Fruit fly (Drosophila melanogaster) whole organism, embryonic: ENCODE measurements around the gene foi.

Experiments
- ATbp ChIP-seq: fragments of 200-800 bp; sonication (Bioruptor generic); optimal IDR thresholded peaks from 2 replicates; lab custom pipeline; 2017; ENCODE audit warnings: missing biosample characterization, mild to moderate bottlenecking, missing genetic modification characterization, missing genetic modification reagents
- BEAF-32 ChIP-seq: fragments of 200-800 bp; sonication (Bioruptor generic); optimal IDR thresholded peaks from 3 replicates; lab custom pipeline; 2017; ENCODE audit warnings: missing biosample characterization, missing genetic modification characterization, mild to moderate bottlenecking, moderate library complexity, missing genetic modification reagents
- CG1024 ChIP-seq: fragments of 200-800 bp; sonication (Bioruptor generic); IDR thresholded peaks from 2 replicates; pipeline ENCODE4 v1.3.6; 2022; ENCODE audit warnings: missing biosample characterization, missing genetic modification characterization
- CG10321 ChIP-seq: fragments of 200-800 bp; sonication (Bioruptor generic); IDR thresholded peaks from 2 replicates; pipeline ENCODE4 v1.3.6; 2022; ENCODE audit warnings: missing biosample characterization, missing genetic modification characterization
- CG10979 ChIP-seq: fragments of 200-800 bp; sonication (Bioruptor generic); optimal IDR thresholded peaks from 2 replicates; lab custom pipeline; 2018; ENCODE audit warnings: missing biosample characterization, mild to moderate bottlenecking, missing genetic modification characterization, moderate library complexity
- CG11723 ChIP-seq: fragments of 200-800 bp; sonication (Bioruptor generic); optimal IDR thresholded peaks from 2 replicates; lab custom pipeline; 2017; ENCODE audit warnings: missing biosample characterization, mild to moderate bottlenecking, missing genetic modification characterization
- CG14441 ChIP-seq: fragments of 200-800 bp; sonication (Bioruptor generic); IDR thresholded peaks from 2 replicates; pipeline ENCODE4 v1.3.6; 2022; ENCODE audit warnings: missing biosample characterization, missing genetic modification characterization
- CG15011 ChIP-seq: fragments of 200-800 bp; sonication (Bioruptor generic); optimal IDR thresholded peaks from 3 replicates; lab custom pipeline; 2018; ENCODE audit warnings: missing biosample characterization, mild to moderate bottlenecking, missing genetic modification characterization
- CG1647 ChIP-seq: fragments of 200-800 bp; sonication (Bioruptor generic); optimal IDR thresholded peaks from 3 replicates; lab custom pipeline; 2016; ENCODE audit warnings: missing biosample characterization, missing genetic modification characterization
- CG16779 ChIP-seq: fragments of 200-800 bp; sonication (Bioruptor generic); IDR thresholded peaks from 2 replicates; pipeline ENCODE4 v1.3.6; 2022; ENCODE audit warnings: missing biosample characterization, missing genetic modification characterization
- CG1792 ChIP-seq: fragments of 200-800 bp; sonication (Bioruptor generic); optimal IDR thresholded peaks from 2 replicates; lab custom pipeline; 2016; ENCODE audit warnings: missing biosample characterization, missing genetic modification characterization
- CG2120 ChIP-seq: fragments of 200-800 bp; sonication (Bioruptor generic); optimal IDR thresholded peaks from 3 replicates; lab custom pipeline; 2016; ENCODE audit warnings: missing biosample characterization, missing genetic modification characterization
- CG31365 ChIP-seq: fragments of 200-800 bp; sonication (Bioruptor generic); optimal IDR thresholded peaks from 2 replicates; lab custom pipeline; 2018; ENCODE audit warnings: missing biosample characterization, mild to moderate bottlenecking, missing genetic modification characterization
- CG32772 ChIP-seq: fragments of 200-800 bp; sonication (Bioruptor generic); IDR thresholded peaks from 2 replicates; pipeline ENCODE4 v1.3.6; 2022; ENCODE audit warnings: missing biosample characterization, missing genetic modification characterization
- CG4730 ChIP-seq: fragments of 200-800 bp; sonication (Bioruptor generic); IDR thresholded peaks from 2 replicates; pipeline ENCODE4 v1.3.6; 2022; ENCODE audit warnings: missing biosample characterization, missing genetic modification characterization
- CG6654 ChIP-seq: fragments of 200-800 bp; sonication (Bioruptor generic); optimal IDR thresholded peaks from 2 replicates; lab custom pipeline; 2017; ENCODE audit warnings: missing biosample characterization, mild to moderate bottlenecking, missing genetic modification characterization
- CG7372 ChIP-seq: fragments of 200-800 bp; sonication (Bioruptor generic); IDR thresholded peaks from 2 replicates; pipeline ENCODE4 v1.3.6; 2022; ENCODE audit warnings: missing biosample characterization, missing genetic modification characterization
- CG7839 ChIP-seq: fragments of 200-800 bp; sonication (Bioruptor generic); optimal IDR thresholded peaks from 3 replicates; lab custom pipeline; 2018; ENCODE audit warnings: missing biosample characterization, mild to moderate bottlenecking, missing genetic modification characterization, moderate library complexity
- CG7987 ChIP-seq: fragments of 200-800 bp; sonication (Bioruptor generic); optimal IDR thresholded peaks from 2 replicates; lab custom pipeline; 2018; ENCODE audit warnings: missing biosample characterization, mild to moderate bottlenecking, missing genetic modification characterization, moderate library complexity
- CG9932 ChIP-seq: fragments of 200-800 bp; sonication (Bioruptor generic); IDR thresholded peaks from 2 replicates; pipeline ENCODE4 v1.3.6; 2022; ENCODE audit warnings: missing biosample characterization, missing genetic modification characterization
- CoRest ChIP-seq: fragments of 200-800 bp; sonication (Bioruptor generic); optimal IDR thresholded peaks from 3 replicates; lab custom pipeline; 2018; ENCODE audit warnings: missing biosample characterization, mild to moderate bottlenecking, missing genetic modification characterization, moderate library complexity
- Dek ChIP-seq: fragments of 200-800 bp; sonication (Bioruptor generic); optimal IDR thresholded peaks from 3 replicates; lab custom pipeline; 2019; ENCODE audit warnings: missing biosample characterization, mild to moderate bottlenecking, missing genetic modification characterization, moderate library complexity
- Dip2 ChIP-seq: fragments of 200-800 bp; sonication (Bioruptor generic); IDR thresholded peaks from 2 replicates; pipeline ENCODE4 v1.3.6; 2022; ENCODE audit warnings: missing biosample characterization, missing genetic modification characterization
- E2f2 ChIP-seq: fragments of 200-800 bp; sonication (Bioruptor generic); IDR thresholded peaks from 2 replicates; pipeline ENCODE4 v1.3.6; 2022; ENCODE audit warnings: missing biosample characterization, missing genetic modification characterization
- HLH3B ChIP-seq: fragments of 200-800 bp; sonication (Bioruptor generic); IDR thresholded peaks from 2 replicates; pipeline ENCODE4 v1.3.6; 2022; ENCODE audit warnings: missing biosample characterization, missing genetic modification characterization
- Nf-YC ChIP-seq: fragments of 200-800 bp; optimal IDR thresholded peaks from 3 replicates; lab custom pipeline; 2019; ENCODE audit warnings: missing biosample characterization, mild to moderate bottlenecking, missing genetic modification characterization, moderate library complexity
- Pdp1 ChIP-seq, 2 experiments: fragments of 200-800 bp; sonication (Bioruptor generic); optimal IDR thresholded peaks; 3 replicates each; lab custom pipeline; 2016; ENCODE audit warnings: missing biosample characterization in 2 of 2, missing genetic modification characterization in 2 of 2, mild to moderate bottlenecking in 1 of 2, moderate library complexity in 1 of 2
- Xrp1 ChIP-seq: fragments of 200-800 bp; sonication (Bioruptor generic); IDR thresholded peaks from 2 replicates; pipeline ENCODE4 v1.3.6; 2022; ENCODE audit warnings: missing biosample characterization, missing genetic modification characterization
- abd-A ChIP-seq: fragments of 200-800 bp; sonication (Bioruptor generic); optimal IDR thresholded peaks from 3 replicates; lab custom pipeline; 2019; ENCODE audit warnings: missing biosample characterization, mild to moderate bottlenecking, missing genetic modification characterization, moderate library complexity
- chn ChIP-seq: fragments of 200-800 bp; sonication (Bioruptor generic); optimal IDR thresholded peaks from 2 replicates; lab custom pipeline; 2016; ENCODE audit warnings: missing biosample characterization, missing genetic modification characterization
- dmrt11E ChIP-seq: fragments of 200-800 bp; sonication (Bioruptor generic); optimal IDR thresholded peaks from 3 replicates; lab custom pipeline; 2018; ENCODE audit warnings: missing biosample characterization, mild to moderate bottlenecking, missing genetic modification characterization, moderate library complexity
- gem ChIP-seq: fragments of 200-800 bp; sonication (Bioruptor generic); optimal IDR thresholded peaks from 2 replicates; lab custom pipeline; 2019; ENCODE audit warnings: missing biosample characterization, mild to moderate bottlenecking, missing genetic modification characterization, moderate library complexity
- hkb ChIP-seq, 2 experiments: fragments of 200-800 bp in 1 of 2; fragments of >200 bp in 1 of 2; sonication (Bioruptor generic) in 1 of 2; IDR thresholded peaks in 1 of 2; optimal IDR thresholded peaks in 1 of 2; 2 replicates each; pipeline versions ENCODE4 v1.3.6 to Lab custom; 2017 to 2022; ENCODE audit warnings: missing biosample characterization in 1 of 2, missing genetic modification characterization in 1 of 2
- hth ChIP-seq: fragments of >200 bp; optimal IDR thresholded peaks from 2 replicates; lab custom pipeline; 2017; ENCODE audit warnings: inconsistent platforms
- lab ChIP-seq: fragments of 200-800 bp; sonication (Bioruptor generic); optimal IDR thresholded peaks from 3 replicates; lab custom pipeline; 2017; ENCODE audit warnings: missing biosample characterization, missing genetic modification characterization, mild to moderate bottlenecking, moderate library complexity, missing genetic modification reagents
- lbe ChIP-seq: fragments of 200-800 bp; sonication (Bioruptor generic); optimal IDR thresholded peaks from 2 replicates; lab custom pipeline; 2016; ENCODE audit warnings: missing biosample characterization, mild to moderate bottlenecking, missing genetic modification characterization
- lov ChIP-seq, 2 experiments: fragments of 200-800 bp in 1 of 2; fragments of >200 bp in 1 of 2; sonication (Bioruptor generic) in 1 of 2; IDR thresholded peaks in 1 of 2; optimal IDR thresholded peaks in 1 of 2; 2 replicates in 1 of 2; 3 replicates in 1 of 2; pipeline versions ENCODE4 v1.3.6 to Lab custom; 2017 to 2022; ENCODE audit warnings: missing biosample characterization in 1 of 2, missing genetic modification characterization in 1 of 2
- mirr ChIP-seq: fragments of 200-800 bp; sonication (Bioruptor generic); optimal IDR thresholded peaks from 3 replicates; lab custom pipeline; 2018; ENCODE audit warnings: missing biosample characterization, mild to moderate bottlenecking, missing genetic modification characterization
- nmo ChIP-seq: fragments of 200-800 bp; sonication (Bioruptor generic); optimal IDR thresholded peaks from 2 replicates; lab custom pipeline; 2018; ENCODE audit warnings: missing biosample characterization, mild to moderate bottlenecking, missing genetic modification characterization, moderate library complexity
- oc ChIP-seq: fragments of 200-800 bp; sonication (Bioruptor generic); optimal IDR thresholded peaks from 2 replicates; lab custom pipeline; 2018; ENCODE audit warnings: missing biosample characterization, mild to moderate bottlenecking, missing genetic modification characterization, moderate library complexity
- phol ChIP-seq: fragments of 200-800 bp; sonication (Bioruptor generic); optimal IDR thresholded peaks from 3 replicates; lab custom pipeline; 2018; ENCODE audit warnings: missing biosample characterization, mild to moderate bottlenecking, missing genetic modification characterization, moderate library complexity
- seq ChIP-seq: fragments of 200-800 bp; sonication (Bioruptor generic); IDR thresholded peaks from 2 replicates; pipeline ENCODE4 v1.3.6; 2022; ENCODE audit warnings: missing biosample characterization, missing genetic modification characterization
- sim ChIP-seq: fragments of 200-800 bp; sonication (Bioruptor generic); IDR thresholded peaks from 2 replicates; pipeline ENCODE4 v1.3.6; 2022; ENCODE audit warnings: missing biosample characterization, missing genetic modification characterization
- stc ChIP-seq: fragments of 200-800 bp; sonication (Bioruptor generic); IDR thresholded peaks from 2 replicates; pipeline ENCODE4 v1.3.6; 2022; ENCODE audit warnings: missing biosample characterization, missing genetic modification characterization
- unpg ChIP-seq: fragments of 200-800 bp; sonication (Bioruptor generic); optimal IDR thresholded peaks from 3 replicates; lab custom pipeline; 2018; ENCODE audit warnings: missing biosample characterization, mild to moderate bottlenecking, missing genetic modification characterization, moderate library complexity
- vvl ChIP-seq: fragments of 200-800 bp; sonication (Bioruptor generic); IDR thresholded peaks from 2 replicates; pipeline ENCODE4 v1.3.6; 2022; ENCODE audit warnings: missing biosample characterization, missing genetic modification characterization
- wdn ChIP-seq: fragments of 200-800 bp; sonication (Bioruptor generic); IDR thresholded peaks from 2 replicates; pipeline ENCODE4 v1.3.6; 2022; ENCODE audit warnings: missing biosample characterization, missing genetic modification characterization
- zfh1 ChIP-seq: fragments of 200-800 bp; sonication (Bioruptor generic); IDR thresholded peaks from 3 replicates; pipeline ENCODE4 v1.3.6; 2022; ENCODE audit warnings: missing biosample characterization, missing genetic modification characterization

Gene foi

dm6 chr3L:8534386-8535306, 9.6 kb downstream of the foi start, which contains the start of gene ergic53 (continued):
- no peak for TF ChIP-seq CG2120 (GFP tag; lab: Kevin White, UChicago)
- TF ChIP-seq CG6654, result no peak
- TF ChIP-seq CG1647 (GFP tag; lab: Kevin White, UChicago), result no peak
- no peak for TF ChIP-seq CG1024 (GFP tag; lab: Robert Waterston, UW)
- TF ChIP-seq vvl, result no peak
- no peak for TF ChIP-seq lab
- peak; percentile 52 for TF ChIP-seq Nf-YC (tag; lab: Kevin White, UChicago)
- no peak for TF ChIP-seq lov (optimal IDR thresholded peaks at IDR 0.05; lab: Kevin White, UChicago)
- TF ChIP-seq lov (GFP tag; IDR thresholded peaks at IDR 0.05; lab: Robert Waterston, UW), result no peak
- TF ChIP-seq gem, result no peak
- TF ChIP-seq mirr (GFP tag; lab: Kevin White, UChicago), result no peak
- peak; percentile 88 for TF ChIP-seq E2f2 (GFP tag; lab: Robert Waterston, UW)
- no peak for TF ChIP-seq hth (lab: Kevin White, UChicago)
- no peak for TF ChIP-seq CG9932 (GFP tag; lab: Robert Waterston, UW)
- no peak for TF ChIP-seq CG14441 (GFP tag; lab: Robert Waterston, UW)
- TF ChIP-seq CG7839 (tag; lab: Kevin White, UChicago), result no peak
- no peak for TF ChIP-seq CG1792 (GFP tag; lab: Kevin White, UChicago)
- no peak for TF ChIP-seq abd-A (tag; lab: Kevin White, UChicago)
- no peak for TF ChIP-seq CG11723 (GFP tag; lab: Kevin White, UChicago)
- TF ChIP-seq CG32772 (GFP tag; lab: Robert Waterston, UW), result no peak
- no peak for TF ChIP-seq hkb (optimal IDR thresholded peaks at IDR 0.05; lab: Kevin White, UChicago)
- peak; percentile 43; the same call in 1 of the 2 replicates for TF ChIP-seq hkb (GFP tag; IDR thresholded peaks at IDR 0.05; lab: Robert Waterston, UW)
- TF ChIP-seq CG31365 (tag; lab: Kevin White, UChicago), result no peak
- no peak for TF ChIP-seq CG15011 (GFP tag; lab: Kevin White, UChicago)
- no peak for TF ChIP-seq Dek
- TF ChIP-seq CG4730 (GFP tag; lab: Robert Waterston, UW), result no peak
- TF ChIP-seq lbe (GFP tag; lab: Kevin White, UChicago), result peak; percentile 27
- peak; percentile 28; the same call in 1 of the 2 replicates for TF ChIP-seq CG10321 (GFP tag; lab: Robert Waterston, UW)
- TF ChIP-seq stc (GFP tag; lab: Robert Waterston, UW), result no peak
- peak; percentile 31 for TF ChIP-seq nmo (GFP tag; lab: Kevin White, UChicago)
- no peak for TF ChIP-seq Xrp1 (GFP tag; lab: Robert Waterston, UW)
- no peak for TF ChIP-seq sim
- no peak for TF ChIP-seq wdn (GFP tag; lab: Robert Waterston, UW)
- TF ChIP-seq CoRest (tag; lab: Kevin White, UChicago), result peak; percentile 26
- peak; percentile 76 for TF ChIP-seq BEAF-32
- peak; percentile 51 for TF ChIP-seq phol
- no peak for TF ChIP-seq oc (tag; lab: Kevin White, UChicago)
- peak; percentile 13 for TF ChIP-seq chn
- no peak for TF ChIP-seq ATbp (GFP tag; lab: Kevin White, UChicago)
- no peak for TF ChIP-seq CG16779 (GFP tag; lab: Robert Waterston, UW)
- peak in 1 of 2 experiments; percentile 62 for TF ChIP-seq Pdp1 (GFP tag; optimal IDR thresholded peaks at IDR 0.05; lab: Kevin White, UChicago)
- no peak for TF ChIP-seq CG10979
- no peak for TF ChIP-seq unpg (GFP tag; lab: Kevin White, UChicago)
- TF ChIP-seq HLH3B (GFP tag; lab: Robert Waterston, UW), result no peak
- TF ChIP-seq dmrt11E (tag; lab: Kevin White, UChicago), result no peak
- no peak; the same call in 1 of the 2 replicates for TF ChIP-seq seq (GFP tag; lab: Robert Waterston, UW)
- TF ChIP-seq CG7987 (GFP tag; lab: Kevin White, UChicago), result no peak
- TF ChIP-seq Dip2, result no peak
- no peak for TF ChIP-seq CG7372
- no peak for TF ChIP-seq zfh1 (GFP tag; lab: Robert Waterston, UW)
